Fruit fly (Drosophila melanogaster) whole organism, embryonic: ENCODE data around the gene CG13623.

Source experiments
- CG10979 ChIP-seq: fragments of 200-800 bp; sonication (Bioruptor generic); optimal IDR thresholded peaks from 2 replicates; lab custom pipeline; 2018; ENCODE audit warnings: missing biosample characterization, mild to moderate bottlenecking, missing genetic modification characterization, moderate library complexity
- CG11247 ChIP-seq: fragments of 200-800 bp; sonication (Bioruptor generic); IDR thresholded peaks from 2 replicates; pipeline ENCODE4 v1.3.6; 2022; ENCODE audit warnings: missing biosample characterization, missing genetic modification characterization
- CG11695 ChIP-seq: fragments of 200-800 bp; sonication (Bioruptor generic); IDR thresholded peaks from 3 replicates; pipeline ENCODE4 v1.3.6; 2022; ENCODE audit warnings: missing biosample characterization, missing genetic modification characterization
- CG13123 ChIP-seq: fragments of 200-800 bp; sonication (Bioruptor generic); optimal IDR thresholded peaks from 2 replicates; lab custom pipeline; 2016; ENCODE audit warnings: missing biosample characterization, missing genetic modification characterization
- CG13894 ChIP-seq: fragments of 200-800 bp; sonication (Bioruptor generic); optimal IDR thresholded peaks from 3 replicates; lab custom pipeline; 2018; ENCODE audit warnings: missing biosample characterization, mild to moderate bottlenecking, missing genetic modification characterization, moderate library complexity
- CG14860 ChIP-seq: fragments of 200-800 bp; sonication (Bioruptor generic); IDR thresholded peaks from 3 replicates; pipeline ENCODE4 v1.3.6; 2022; ENCODE audit warnings: missing biosample characterization, missing genetic modification characterization; ENCODE audit not compliant: partially characterized antibody
- CG15011 ChIP-seq: fragments of 200-800 bp; sonication (Bioruptor generic); optimal IDR thresholded peaks from 3 replicates; lab custom pipeline; 2018; ENCODE audit warnings: missing biosample characterization, mild to moderate bottlenecking, missing genetic modification characterization
- CG15601 ChIP-seq: fragments of 200-800 bp; sonication (Bioruptor generic); optimal IDR thresholded peaks from 3 replicates; lab custom pipeline; 2019; ENCODE audit warnings: missing biosample characterization, mild to moderate bottlenecking, missing genetic modification characterization, moderate library complexity
- CG1602 ChIP-seq: fragments of 200-800 bp; sonication (Bioruptor generic); optimal IDR thresholded peaks from 3 replicates; lab custom pipeline; 2016; ENCODE audit warnings: missing biosample characterization, missing genetic modification characterization
- CG16813 ChIP-seq: fragments of 200-800 bp; sonication (Bioruptor generic); IDR thresholded peaks from 3 replicates; pipeline ENCODE4 v1.3.6; 2022; ENCODE audit warnings: missing biosample characterization, missing genetic modification characterization; ENCODE audit not compliant: partially characterized antibody
- CG17912 ChIP-seq: fragments of 200-800 bp; sonication (Bioruptor generic); optimal IDR thresholded peaks from 2 replicates; lab custom pipeline; 2018; ENCODE audit warnings: missing biosample characterization, mild to moderate bottlenecking, missing genetic modification characterization
- CG1792 ChIP-seq: fragments of 200-800 bp; sonication (Bioruptor generic); optimal IDR thresholded peaks from 2 replicates; lab custom pipeline; 2016; ENCODE audit warnings: missing biosample characterization, missing genetic modification characterization
- CG18262 ChIP-seq: fragments of 200-800 bp; optimal IDR thresholded peaks from 3 replicates; lab custom pipeline; 2019; ENCODE audit warnings: missing biosample characterization, mild to moderate bottlenecking, missing genetic modification characterization, moderate library complexity
- CG18599 ChIP-seq: fragments of 200-800 bp; sonication (Bioruptor generic); optimal IDR thresholded peaks from 3 replicates; lab custom pipeline; 2017; ENCODE audit warnings: missing biosample characterization, missing genetic modification characterization, mild to moderate bottlenecking, moderate library complexity, missing genetic modification reagents
- CG18619 ChIP-seq: fragments of 200-800 bp; sonication (Bioruptor generic); optimal IDR thresholded peaks from 3 replicates; lab custom pipeline; 2017; ENCODE audit warnings: missing biosample characterization, mild to moderate bottlenecking, missing genetic modification characterization
- CG4360 ChIP-seq: fragments of 200-800 bp; sonication (Bioruptor generic); IDR thresholded peaks from 2 replicates; pipeline ENCODE4 v1.3.6; 2022; ENCODE audit warnings: missing biosample characterization, missing genetic modification characterization
- CG4854 ChIP-seq: fragments of 200-800 bp; sonication (Bioruptor generic); optimal IDR thresholded peaks from 2 replicates; lab custom pipeline; 2016; ENCODE audit warnings: missing biosample characterization, missing genetic modification characterization, inconsistent platforms
- CG6272 ChIP-seq: fragments of 200-800 bp; sonication (Bioruptor generic); IDR thresholded peaks from 2 replicates; pipeline ENCODE4 v1.3.6; 2022; ENCODE audit warnings: missing biosample characterization, missing genetic modification characterization
- CG6854 ChIP-seq: fragments of 200-800 bp; sonication (Bioruptor generic); optimal IDR thresholded peaks from 3 replicates; lab custom pipeline; 2017; ENCODE audit warnings: missing biosample characterization, mild to moderate bottlenecking, missing genetic modification characterization
- CG7963 ChIP-seq: fragments of 200-800 bp; sonication (Bioruptor generic); IDR thresholded peaks from 3 replicates; pipeline ENCODE4 v1.3.6; 2022; ENCODE audit warnings: missing biosample characterization, missing genetic modification characterization; ENCODE audit not compliant: partially characterized antibody
- CG9609 ChIP-seq: fragments of 200-800 bp; sonication (Bioruptor generic); optimal IDR thresholded peaks from 3 replicates; lab custom pipeline; 2016; ENCODE audit warnings: missing biosample characterization, missing genetic modification characterization
- Camta ChIP-seq: fragments of 200-800 bp; sonication (Bioruptor generic); optimal IDR thresholded peaks from 2 replicates; lab custom pipeline; 2016; ENCODE audit warnings: missing biosample characterization, missing genetic modification characterization
- Deaf1 ChIP-seq: fragments of 200-800 bp; optimal IDR thresholded peaks from 3 replicates; lab custom pipeline; 2019; ENCODE audit warnings: missing biosample characterization, mild to moderate bottlenecking, missing genetic modification characterization, moderate library complexity
- Ets65A ChIP-seq: fragments of 200-800 bp; sonication (Bioruptor generic); peaks from one replicate; lab custom pipeline; 2016; ENCODE audit warnings: missing biosample characterization, missing genetic modification characterization
- Fer3 ChIP-seq: fragments of 200-800 bp; sonication (Bioruptor generic); optimal IDR thresholded peaks from 2 replicates; lab custom pipeline; 2018; ENCODE audit warnings: missing biosample characterization, mild to moderate bottlenecking, missing genetic modification characterization, moderate library complexity
- Gug ChIP-seq: fragments of 200-800 bp; sonication (Bioruptor generic); IDR thresholded peaks from 4 replicates; pipeline ENCODE4 v1.3.6; 2022; ENCODE audit warnings: missing biosample characterization, missing genetic modification characterization
- HLH54F ChIP-seq: fragments of 200-800 bp; sonication (Bioruptor generic); optimal IDR thresholded peaks from 3 replicates; lab custom pipeline; 2016; ENCODE audit warnings: missing biosample characterization, missing genetic modification characterization
- MTF-1 ChIP-seq: fragments of 200-800 bp; sonication (Bioruptor generic); optimal IDR thresholded peaks from 2 replicates; lab custom pipeline; 2018; ENCODE audit warnings: missing biosample characterization, mild to moderate bottlenecking, missing genetic modification characterization, borderline replicate concordance
- NFAT ChIP-seq: fragments of 200-800 bp; sonication (Bioruptor generic); IDR thresholded peaks from 2 replicates; pipeline ENCODE4 v1.3.6; 2022; ENCODE audit warnings: missing biosample characterization, missing genetic modification characterization
- Spps ChIP-seq: fragments of 200-800 bp; sonication (Bioruptor generic); optimal IDR thresholded peaks from 2 replicates; lab custom pipeline; 2018; ENCODE audit warnings: missing biosample characterization, mild to moderate bottlenecking, missing genetic modification characterization
- Sry-δ ChIP-seq: fragments of 200-800 bp; sonication (Bioruptor generic); optimal IDR thresholded peaks from 2 replicates; lab custom pipeline; 2016; ENCODE audit warnings: missing biosample characterization, missing genetic modification characterization
- Stat92E ChIP-seq, 3 experiments: fragments of >200 bp in 2 of 3; fragments of 200-800 bp in 1 of 3; sonication (Bioruptor generic) in 1 of 3; optimal IDR thresholded peaks; 2 replicates each; lab custom pipeline; 2017 to 2019; ENCODE audit warnings: missing biosample characterization in 3 of 3, missing genetic modification characterization in 3 of 3, mild to moderate bottlenecking in 1 of 3, moderate library complexity in 1 of 3
- disco-r ChIP-seq: fragments of 200-800 bp; sonication (Bioruptor generic); optimal IDR thresholded peaks from 2 replicates; lab custom pipeline; 2016; ENCODE audit warnings: missing biosample characterization, missing genetic modification characterization
- en ChIP-seq: fragments of 200-800 bp; sonication (Bioruptor generic); optimal IDR thresholded peaks from 2 replicates; lab custom pipeline; 2016; ENCODE audit warnings: missing biosample characterization, missing genetic modification characterization
- hb ChIP-seq: fragments of 200-800 bp; sonication (Bioruptor generic); IDR thresholded peaks from 3 replicates; pipeline ENCODE4 v1.3.6; 2022; ENCODE audit warnings: missing biosample characterization, missing genetic modification characterization; ENCODE audit not compliant: partially characterized antibody
- hbn ChIP-seq: fragments of 200-800 bp; sonication (Bioruptor generic); IDR thresholded peaks from 2 replicates; pipeline ENCODE4 v1.3.6; 2022; ENCODE audit warnings: missing biosample characterization, missing genetic modification characterization; ENCODE audit not compliant: partially characterized antibody
- jing ChIP-seq: fragments of 200-800 bp; sonication (Bioruptor generic); optimal IDR thresholded peaks from 2 replicates; lab custom pipeline; 2018; ENCODE audit warnings: missing biosample characterization, mild to moderate bottlenecking, missing genetic modification characterization
- jumu ChIP-seq: fragments of 200-800 bp; sonication (Bioruptor generic); optimal IDR thresholded peaks from 3 replicates; lab custom pipeline; 2016; ENCODE audit warnings: missing biosample characterization, missing genetic modification characterization
- lab ChIP-seq: fragments of 200-800 bp; sonication (Bioruptor generic); optimal IDR thresholded peaks from 3 replicates; lab custom pipeline; 2017; ENCODE audit warnings: missing biosample characterization, missing genetic modification characterization, mild to moderate bottlenecking, moderate library complexity, missing genetic modification reagents
- nerfin-2 ChIP-seq: fragments of 200-800 bp; sonication (Bioruptor generic); IDR thresholded peaks from 2 replicates; pipeline ENCODE4 v1.3.6; 2022; ENCODE audit warnings: missing biosample characterization, missing genetic modification characterization; ENCODE audit not compliant: partially characterized antibody
- p53 ChIP-seq: fragments of 200-800 bp; sonication (Bioruptor generic); optimal IDR thresholded peaks from 2 replicates; lab custom pipeline; 2016; ENCODE audit warnings: missing biosample characterization, missing genetic modification characterization
- peb ChIP-seq: fragments of 200-800 bp; sonication (Bioruptor generic); IDR thresholded peaks from 2 replicates; pipeline ENCODE4 v1.3.6; 2022; ENCODE audit warnings: missing biosample characterization, missing genetic modification characterization
- repo ChIP-seq: fragments of 200-800 bp; sonication (Bioruptor generic); optimal IDR thresholded peaks from 2 replicates; lab custom pipeline; 2016; ENCODE audit warnings: missing biosample characterization, missing genetic modification characterization
- run ChIP-seq: fragments of 200-800 bp; sonication (Bioruptor generic); optimal IDR thresholded peaks from 3 replicates; lab custom pipeline; 2018; ENCODE audit warnings: missing biosample characterization, mild to moderate bottlenecking, missing genetic modification characterization
- salm ChIP-seq: fragments of 200-800 bp; sonication (Bioruptor generic); optimal IDR thresholded peaks from 2 replicates; lab custom pipeline; 2018; ENCODE audit warnings: missing biosample characterization, mild to moderate bottlenecking, missing genetic modification characterization
- sisA ChIP-seq: fragments of 200-800 bp; sonication (Bioruptor generic); IDR thresholded peaks from 2 replicates; pipeline ENCODE4 v1.3.6; 2022; ENCODE audit warnings: missing biosample characterization, missing genetic modification characterization
- sob ChIP-seq: fragments of 200-800 bp; sonication (Bioruptor generic); IDR thresholded peaks from 2 replicates; pipeline ENCODE4 v1.3.6; 2022; ENCODE audit warnings: missing biosample characterization, missing genetic modification characterization
- tio ChIP-seq: fragments of 200-800 bp; sonication (Bioruptor generic); optimal IDR thresholded peaks from 2 replicates; lab custom pipeline; 2017; ENCODE audit warnings: missing biosample characterization, missing genetic modification characterization, inconsistent platforms
- trh ChIP-seq: fragments of 200-800 bp; sonication (Bioruptor generic); optimal IDR thresholded peaks from 2 replicates; lab custom pipeline; 2016; ENCODE audit warnings: missing biosample characterization, missing genetic modification characterization
- ttk ChIP-seq: fragments of 200-800 bp; sonication (Bioruptor generic); IDR thresholded peaks from 2 replicates; pipeline ENCODE4 v2.1.2; 2022; ENCODE audit warnings: missing biosample characterization, missing genetic modification characterization
- vnd ChIP-seq: fragments of 200-800 bp; sonication (Bioruptor generic); IDR thresholded peaks from 3 replicates; pipeline ENCODE4 v1.3.6; 2022; ENCODE audit warnings: missing biosample characterization, missing genetic modification characterization; ENCODE audit not compliant: partially characterized antibody

CG13623 gene

dm6 chr3R:24530328-24530727, at the start of gene CG13623, which contains the start of gene ana1 (continued):
- no peak for TF ChIP-seq CG6272 (GFP tag; lab: Robert Waterston, UW)
- TF ChIP-seq Deaf1 (tag; lab: Kevin White, UChicago), result no peak
- peak in 1 of 3 experiments; percentile 21 for TF ChIP-seq Stat92E (GFP tag; optimal IDR thresholded peaks at IDR 0.05; lab: Kevin White, UChicago)
- no peak for TF ChIP-seq Gug (GFP tag; lab: Robert Waterston, UW)
- TF ChIP-seq MTF-1 (GFP tag; lab: Kevin White, UChicago), result no peak
- no peak for TF ChIP-seq disco-r (GFP tag; lab: Kevin White, UChicago)
- TF ChIP-seq Camta (GFP tag; lab: Kevin White, UChicago), result no peak
- TF ChIP-seq tio, result no peak
- TF ChIP-seq CG13894, result no peak
- TF ChIP-seq salm (tag; lab: Kevin White, UChicago), result no peak
- no peak for TF ChIP-seq CG13123 (GFP tag; lab: Kevin White, UChicago)
- TF ChIP-seq CG17912 (GFP tag; lab: Kevin White, UChicago), result no peak
- TF ChIP-seq CG11247 (GFP tag; lab: Robert Waterston, UW), result no peak
- no peak for TF ChIP-seq NFAT (GFP tag; lab: Robert Waterston, UW)
- TF ChIP-seq jing (GFP tag; lab: Kevin White, UChicago), result no peak
- no peak for TF ChIP-seq Spps (tag; lab: Kevin White, UChicago)
- TF ChIP-seq sob (GFP tag; lab: Robert Waterston, UW), result no peak
- TF ChIP-seq CG16813, result 0 out of 3 replicates have a peak, but pooled peaks have one; percentile 41
- no peak for TF ChIP-seq CG1602 (GFP tag; lab: Kevin White, UChicago)
- TF ChIP-seq ttk (GFP tag; lab: Robert Waterston, UW), result no peak
- TF ChIP-seq CG11695 (GFP tag; lab: Robert Waterston, UW), result no peak
- TF ChIP-seq trh (GFP tag; lab: Kevin White, UChicago), result no peak
- TF ChIP-seq CG15011 (GFP tag; lab: Kevin White, UChicago), result no peak
- TF ChIP-seq CG4854 (GFP tag; lab: Kevin White, UChicago), result no peak
- TF ChIP-seq CG6854 (GFP tag; lab: Kevin White, UChicago), result no peak
- no peak for TF ChIP-seq CG4360
- peak; percentile 38; the same call in 1 of the 3 replicates for TF ChIP-seq CG14860 (GFP tag; lab: Robert Waterston, UW)
- TF ChIP-seq Fer3 (tag; lab: Kevin White, UChicago), result no peak
- no peak for TF ChIP-seq CG9609 (GFP tag; lab: Kevin White, UChicago)
- TF ChIP-seq nerfin-2 (GFP tag; lab: Robert Waterston, UW), result no peak
- no peak for TF ChIP-seq en (GFP tag; lab: Kevin White, UChicago)
- TF ChIP-seq CG7963 (GFP tag; lab: Robert Waterston, UW), result no peak
- TF ChIP-seq CG18599 (GFP tag; lab: Kevin White, UChicago), result no peak
- no peak for TF ChIP-seq p53
- TF ChIP-seq peb, result no peak
- TF ChIP-seq jumu (GFP tag; lab: Kevin White, UChicago), result no peak
- no peak for TF ChIP-seq run (tag; lab: Kevin White, UChicago)
- no peak for TF ChIP-seq CG15601 (tag; lab: Kevin White, UChicago)
- no peak for TF ChIP-seq sisA (GFP tag; lab: Robert Waterston, UW)
- no peak for TF ChIP-seq Ets65A (GFP tag; lab: Kevin White, UChicago)
- TF ChIP-seq CG18262 (tag; lab: Kevin White, UChicago), result no peak
- TF ChIP-seq lab (GFP tag; lab: Kevin White, UChicago), result no peak
- TF ChIP-seq CG18619, result no peak
- peak; percentile 63 for TF ChIP-seq Sry-δ (GFP tag; lab: Kevin White, UChicago)
- no peak for TF ChIP-seq HLH54F
- TF ChIP-seq repo (GFP tag; lab: Kevin White, UChicago), result no peak
- no peak for TF ChIP-seq CG1792
- 0 out of 3 replicates have a peak, but pooled peaks have one; percentile 57 for TF ChIP-seq hb (GFP tag; lab: Robert Waterston, UW)
- TF ChIP-seq hbn, result peak; percentile 44; the same call in 1 of the 2 replicates
- TF ChIP-seq CG10979 (tag; lab: Kevin White, UChicago), result no peak
- 0 out of 3 replicates have a peak, but pooled peaks have one; percentile 37 for TF ChIP-seq vnd (GFP tag; lab: Robert Waterston, UW)
